Fruit fly (Drosophila melanogaster) whole organism, embryonic: ENCODE measurements around the gene foxo.

Experiments used
- ATbp ChIP-seq: fragments of 200-800 bp; sonication (Bioruptor generic); optimal IDR thresholded peaks from 2 replicates; lab custom pipeline; 2017; ENCODE audit warnings: missing biosample characterization, mild to moderate bottlenecking, missing genetic modification characterization, missing genetic modification reagents
- Abd-B ChIP-seq: fragments of 200-800 bp; sonication (Bioruptor generic); optimal IDR thresholded peaks from 2 replicates; lab custom pipeline; 2018; ENCODE audit warnings: missing biosample characterization, mild to moderate bottlenecking, missing genetic modification characterization, moderate library complexity
- Atf-2 ChIP-seq: fragments of 200-800 bp; sonication (Bioruptor generic); optimal IDR thresholded peaks from 2 replicates; lab custom pipeline; 2016; ENCODE audit warnings: missing biosample characterization, missing genetic modification characterization
- BEAF-32 ChIP-seq: fragments of 200-800 bp; sonication (Bioruptor generic); optimal IDR thresholded peaks from 3 replicates; lab custom pipeline; 2017; ENCODE audit warnings: missing biosample characterization, missing genetic modification characterization, mild to moderate bottlenecking, moderate library complexity, missing genetic modification reagents
- CG10654 ChIP-seq: fragments of 200-800 bp; sonication (Bioruptor generic); optimal IDR thresholded peaks from 2 replicates; lab custom pipeline; 2016; ENCODE audit warnings: missing biosample characterization, missing genetic modification characterization
- CG14667 ChIP-seq: fragments of 200-800 bp; sonication (Bioruptor generic); IDR thresholded peaks from 2 replicates; pipeline ENCODE4 v1.3.6; 2022; ENCODE audit warnings: missing biosample characterization, missing genetic modification characterization
- CG14965 ChIP-seq: fragments of 200-800 bp; sonication (Bioruptor generic); optimal IDR thresholded peaks from 2 replicates; lab custom pipeline; 2016; ENCODE audit warnings: missing biosample characterization, missing genetic modification characterization, borderline replicate concordance
- CG17912 ChIP-seq: fragments of 200-800 bp; sonication (Bioruptor generic); optimal IDR thresholded peaks from 2 replicates; lab custom pipeline; 2018; ENCODE audit warnings: missing biosample characterization, mild to moderate bottlenecking, missing genetic modification characterization
- CG18011 ChIP-seq: fragments of 200-800 bp; sonication (Bioruptor generic); optimal IDR thresholded peaks from 2 replicates; lab custom pipeline; 2017; ENCODE audit warnings: missing biosample characterization, missing genetic modification characterization, mild to moderate bottlenecking, moderate library complexity, missing genotype
- CG2116 ChIP-seq: fragments of 200-800 bp; sonication (Bioruptor generic); optimal IDR thresholded peaks from 3 replicates; lab custom pipeline; 2018; ENCODE audit warnings: missing biosample characterization, mild to moderate bottlenecking, missing genetic modification characterization
- CG2875 ChIP-seq: fragments of 200-800 bp; sonication (Bioruptor generic); optimal IDR thresholded peaks from 2 replicates; lab custom pipeline; 2017; ENCODE audit warnings: missing biosample characterization, mild to moderate bottlenecking, missing genetic modification characterization, missing genetic modification reagents
- CG34376 ChIP-seq: fragments of 200-800 bp; sonication (Bioruptor generic); optimal IDR thresholded peaks from 2 replicates; lab custom pipeline; 2018; ENCODE audit warnings: missing biosample characterization, mild to moderate bottlenecking, missing genetic modification characterization
- CG4282 ChIP-seq: fragments of 200-800 bp; sonication (Bioruptor generic); optimal IDR thresholded peaks from 2 replicates; lab custom pipeline; 2016; ENCODE audit warnings: missing biosample characterization, missing genetic modification characterization
- CG4404 ChIP-seq: fragments of 200-800 bp; sonication (Bioruptor generic); IDR thresholded peaks from 2 replicates; pipeline ENCODE4 v1.3.6; 2022; ENCODE audit warnings: missing biosample characterization, missing genetic modification characterization
- CG5245 ChIP-seq: fragments of 200-800 bp; sonication (Bioruptor generic); optimal IDR thresholded peaks from 3 replicates; lab custom pipeline; 2016; ENCODE audit warnings: missing biosample characterization, missing genetic modification characterization
- CG6272 ChIP-seq: fragments of 200-800 bp; sonication (Bioruptor generic); IDR thresholded peaks from 2 replicates; pipeline ENCODE4 v1.3.6; 2022; ENCODE audit warnings: missing biosample characterization, missing genetic modification characterization
- CG6683 ChIP-seq: fragments of 200-800 bp; sonication (Bioruptor generic); optimal IDR thresholded peaks from 2 replicates; lab custom pipeline; 2017; ENCODE audit warnings: missing biosample characterization, mild to moderate bottlenecking, missing genetic modification characterization, missing genetic modification reagents
- CG7372 ChIP-seq: fragments of 200-800 bp; sonication (Bioruptor generic); IDR thresholded peaks from 2 replicates; pipeline ENCODE4 v1.3.6; 2022; ENCODE audit warnings: missing biosample characterization, missing genetic modification characterization
- CG7786 ChIP-seq: fragments of 200-800 bp; sonication (Bioruptor generic); optimal IDR thresholded peaks from 2 replicates; lab custom pipeline; 2016; ENCODE audit warnings: missing biosample characterization, missing genetic modification characterization
- CG7839 ChIP-seq: fragments of 200-800 bp; sonication (Bioruptor generic); optimal IDR thresholded peaks from 3 replicates; lab custom pipeline; 2018; ENCODE audit warnings: missing biosample characterization, mild to moderate bottlenecking, missing genetic modification characterization, moderate library complexity
- CG8359 ChIP-seq: fragments of 200-800 bp; sonication (Bioruptor generic); optimal IDR thresholded peaks from 2 replicates; lab custom pipeline; 2017; ENCODE audit warnings: missing biosample characterization, mild to moderate bottlenecking, missing genetic modification characterization, borderline replicate concordance
- CHES-1-like ChIP-seq: fragments of 200-800 bp; sonication (Bioruptor generic); optimal IDR thresholded peaks from 2 replicates; lab custom pipeline; 2016; ENCODE audit warnings: missing biosample characterization, missing genetic modification characterization
- CoRest ChIP-seq: fragments of 200-800 bp; sonication (Bioruptor generic); optimal IDR thresholded peaks from 3 replicates; lab custom pipeline; 2018; ENCODE audit warnings: missing biosample characterization, mild to moderate bottlenecking, missing genetic modification characterization, moderate library complexity
- CrebB ChIP-seq: fragments of 200-800 bp; sonication (Bioruptor generic); optimal IDR thresholded peaks from 3 replicates; lab custom pipeline; 2018; ENCODE audit warnings: missing biosample characterization, mild to moderate bottlenecking, missing genetic modification characterization
- Dp ChIP-seq: fragments of 200-800 bp; sonication (Bioruptor generic); optimal IDR thresholded peaks from 2 replicates; lab custom pipeline; 2018; ENCODE audit warnings: missing biosample characterization, mild to moderate bottlenecking, missing genetic modification characterization, moderate library complexity
- Elba2 ChIP-seq: fragments of 200-800 bp; sonication (Bioruptor generic); optimal IDR thresholded peaks from 3 replicates; lab custom pipeline; 2016; ENCODE audit warnings: missing biosample characterization, missing genetic modification characterization
- Fer2 ChIP-seq: fragments of 200-800 bp; sonication (Bioruptor generic); optimal IDR thresholded peaks from 2 replicates; lab custom pipeline; 2018; ENCODE audit warnings: missing biosample characterization, mild to moderate bottlenecking, missing genetic modification characterization, moderate library complexity
- HLH4C ChIP-seq: fragments of 200-800 bp; sonication (Bioruptor generic); IDR thresholded peaks from 3 replicates; pipeline ENCODE4 v1.3.6; 2022; ENCODE audit warnings: missing biosample characterization, missing genetic modification characterization; ENCODE audit not compliant: partially characterized antibody
- HmgZ ChIP-seq: fragments of 200-800 bp; sonication (Bioruptor generic); optimal IDR thresholded peaks from 2 replicates; lab custom pipeline; 2018; ENCODE audit warnings: missing biosample characterization, mild to moderate bottlenecking, missing genetic modification characterization
- Lhr ChIP-seq: fragments of 200-800 bp; sonication (Bioruptor generic); optimal IDR thresholded peaks from 3 replicates; lab custom pipeline; 2017; ENCODE audit warnings: mild to moderate bottlenecking, missing biosample characterization, missing genetic modification reagents, missing genetic modification characterization
- Ptx1 ChIP-seq: fragments of 200-800 bp; sonication (Bioruptor generic); IDR thresholded peaks from 2 replicates; pipeline ENCODE4 v1.3.6; 2022; ENCODE audit warnings: missing biosample characterization, missing genetic modification characterization
- YL-1 ChIP-seq: fragments of 200-800 bp; sonication (Bioruptor generic); optimal IDR thresholded peaks from 3 replicates; lab custom pipeline; 2017; ENCODE audit warnings: missing biosample characterization, mild to moderate bottlenecking, missing genetic modification characterization
- abd-A ChIP-seq: fragments of 200-800 bp; sonication (Bioruptor generic); optimal IDR thresholded peaks from 3 replicates; lab custom pipeline; 2019; ENCODE audit warnings: missing biosample characterization, mild to moderate bottlenecking, missing genetic modification characterization, moderate library complexity
- ase ChIP-seq: fragments of 200-800 bp; sonication (Bioruptor generic); IDR thresholded peaks from 3 replicates; pipeline ENCODE4 v1.3.6; 2022; ENCODE audit warnings: missing biosample characterization, missing genetic modification characterization
- dm ChIP-seq: fragments of 200-800 bp; sonication (Bioruptor generic); optimal IDR thresholded peaks from 3 replicates; lab custom pipeline; 2016; ENCODE audit warnings: missing biosample characterization, missing genetic modification characterization
- dysf ChIP-seq: fragments of 200-800 bp; sonication (Bioruptor generic); IDR thresholded peaks from 3 replicates; pipeline ENCODE4 v1.3.6; 2022; ENCODE audit warnings: missing biosample characterization, missing genetic modification characterization
- fd64A ChIP-seq: fragments of 200-800 bp; sonication (Bioruptor generic); optimal IDR thresholded peaks from 3 replicates; lab custom pipeline; 2018; ENCODE audit warnings: missing biosample characterization, mild to moderate bottlenecking, missing genetic modification characterization
- gce ChIP-seq: fragments of 200-800 bp; sonication (Bioruptor generic); IDR thresholded peaks from 3 replicates; pipeline ENCODE4 v1.3.6; 2022; ENCODE audit warnings: missing biosample characterization, missing genetic modification characterization
- ham ChIP-seq: fragments of 200-800 bp; sonication (Bioruptor generic); IDR thresholded peaks from 2 replicates; pipeline ENCODE4 v1.3.6; 2022; ENCODE audit warnings: missing biosample characterization, missing genetic modification characterization
- hb ChIP-seq: fragments of 200-800 bp; sonication (Bioruptor generic); IDR thresholded peaks from 3 replicates; pipeline ENCODE4 v1.3.6; 2022; ENCODE audit warnings: missing biosample characterization, missing genetic modification characterization; ENCODE audit not compliant: partially characterized antibody
- jigr1 ChIP-seq: fragments of 200-800 bp; sonication (Bioruptor generic); IDR thresholded peaks from 3 replicates; pipeline ENCODE4 v1.3.6; 2022; ENCODE audit warnings: missing biosample characterization, missing genetic modification characterization
- lilli ChIP-seq: fragments of 200-800 bp; sonication (Bioruptor generic); optimal IDR thresholded peaks from 3 replicates; lab custom pipeline; 2016; ENCODE audit warnings: missing biosample characterization, missing genetic modification characterization
- nerfin-2 ChIP-seq: fragments of 200-800 bp; sonication (Bioruptor generic); IDR thresholded peaks from 2 replicates; pipeline ENCODE4 v1.3.6; 2022; ENCODE audit warnings: missing biosample characterization, missing genetic modification characterization; ENCODE audit not compliant: partially characterized antibody
- pnt ChIP-seq: fragments of 200-800 bp; sonication (Bioruptor generic); optimal IDR thresholded peaks from 3 replicates; lab custom pipeline; 2016; ENCODE audit warnings: missing biosample characterization, missing genetic modification characterization
- scrt ChIP-seq: fragments of 200-800 bp; sonication (Bioruptor generic); optimal IDR thresholded peaks from 2 replicates; lab custom pipeline; 2018; ENCODE audit warnings: missing biosample characterization, mild to moderate bottlenecking, missing genetic modification characterization, moderate library complexity
- sens ChIP-seq: fragments of 200-800 bp; sonication (Bioruptor generic); peaks from one replicate; lab custom pipeline; 2016; ENCODE audit warnings: missing biosample characterization, missing genetic modification characterization
- sqz ChIP-seq: fragments of 200-800 bp; sonication (Bioruptor generic); optimal IDR thresholded peaks from 3 replicates; lab custom pipeline; 2018; ENCODE audit warnings: missing biosample characterization, mild to moderate bottlenecking, missing genetic modification characterization
- stc ChIP-seq: fragments of 200-800 bp; sonication (Bioruptor generic); IDR thresholded peaks from 2 replicates; pipeline ENCODE4 v1.3.6; 2022; ENCODE audit warnings: missing biosample characterization, missing genetic modification characterization
- sug ChIP-seq: fragments of 200-800 bp; optimal IDR thresholded peaks from 2 replicates; lab custom pipeline; 2019; ENCODE audit warnings: missing biosample characterization, mild to moderate bottlenecking, missing genetic modification characterization, moderate library complexity
- tin ChIP-seq: fragments of 200-800 bp; sonication (Bioruptor generic); optimal IDR thresholded peaks from 3 replicates; lab custom pipeline; 2016; ENCODE audit warnings: missing biosample characterization, missing genetic modification characterization
- zen2 ChIP-seq: fragments of 200-800 bp; sonication (Bioruptor generic); IDR thresholded peaks from 3 replicates; pipeline ENCODE4 v1.3.6; 2022; ENCODE audit warnings: missing biosample characterization, missing genetic modification characterization; ENCODE audit not compliant: partially characterized antibody

foxo gene

DNA sequence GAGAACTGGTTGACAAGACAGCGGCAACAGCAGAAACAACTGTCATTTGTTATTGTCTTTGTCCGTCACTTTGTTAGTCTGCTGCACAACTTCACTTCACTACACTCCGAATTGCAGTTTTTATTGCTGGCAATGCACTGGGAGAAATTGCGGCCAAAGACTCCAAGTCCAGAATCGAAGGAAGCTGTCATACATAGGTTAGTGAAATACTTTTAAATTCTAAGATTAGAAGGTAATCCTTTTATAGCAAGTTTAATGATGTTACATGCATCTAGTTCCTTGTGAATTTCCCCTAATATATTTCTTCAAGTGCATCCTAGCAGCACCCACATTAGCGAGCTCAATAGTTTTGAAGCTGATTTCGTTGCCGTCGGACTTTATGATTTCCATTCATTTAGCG lies 47.9 kb upstream of the foxo start (continued):
- TF ChIP-seq lilli (GFP tag; lab: Kevin White, UChicago) = peak; percentile 0
- TF ChIP-seq abd-A (tag; lab: Kevin White, UChicago) = no peak
- TF ChIP-seq dm (GFP tag; lab: Kevin White, UChicago) = no peak
- 0 out of 2 replicates have a peak, but pooled peaks have one; percentile 14 for TF ChIP-seq CG4404 (GFP tag; lab: Robert Waterston, UW)
- no peak for TF ChIP-seq pnt (GFP tag; lab: Kevin White, UChicago)
- TF ChIP-seq HLH4C (GFP tag; lab: Robert Waterston, UW) = no peak
- peak; percentile 32 for TF ChIP-seq fd64A (GFP tag; lab: Kevin White, UChicago)
- no peak for TF ChIP-seq sug (tag; lab: Kevin White, UChicago)
- TF ChIP-seq sqz (GFP tag; lab: Kevin White, UChicago) = no peak
- no peak for TF ChIP-seq ham (GFP tag; lab: Robert Waterston, UW)
- peak; percentile 48 for TF ChIP-seq CG8359 (GFP tag; lab: Kevin White, UChicago)
- TF ChIP-seq CG7786 (GFP tag; lab: Kevin White, UChicago) = no peak
- TF ChIP-seq CG7372 (GFP tag; lab: Robert Waterston, UW) = no peak
- TF ChIP-seq nerfin-2 = no peak
- no peak for TF ChIP-seq HmgZ (tag; lab: Kevin White, UChicago)
- TF ChIP-seq CoRest (tag; lab: Kevin White, UChicago) = peak; percentile 32
- TF ChIP-seq dysf (GFP tag; lab: Robert Waterston, UW) = peak; percentile 52; the same call in 2 of the 3 replicates
- TF ChIP-seq Ptx1 = peak; percentile 44; the same call in 1 of the 2 replicates
- TF ChIP-seq CG10654 (GFP tag; lab: Kevin White, UChicago) = peak; percentile 20
- TF ChIP-seq CG18011 = no peak
- peak; percentile 14 for TF ChIP-seq CG2875
- 0 out of 3 replicates have a peak, but pooled peaks have one; percentile 45 for TF ChIP-seq ase
- no peak for TF ChIP-seq CG34376 (GFP tag; lab: Kevin White, UChicago)
- no peak for TF ChIP-seq CHES-1-like (GFP tag; lab: Kevin White, UChicago)
- TF ChIP-seq stc (GFP tag; lab: Robert Waterston, UW) = no peak
- TF ChIP-seq Elba2 (GFP tag; lab: Kevin White, UChicago) = no peak
- TF ChIP-seq Abd-B (GFP tag; lab: Kevin White, UChicago) = peak; percentile 19
- no peak for TF ChIP-seq CG2116 (GFP tag; lab: Kevin White, UChicago)
- TF ChIP-seq CG6683 (GFP tag; lab: Kevin White, UChicago) = no peak
- no peak for TF ChIP-seq scrt (GFP tag; lab: Kevin White, UChicago)
- no peak for TF ChIP-seq jigr1 (GFP tag; lab: Robert Waterston, UW)
- no peak for TF ChIP-seq YL-1
- TF ChIP-seq CG17912 (GFP tag; lab: Kevin White, UChicago) = no peak
- TF ChIP-seq hb (GFP tag; lab: Robert Waterston, UW) = no peak
- peak; percentile 31 for TF ChIP-seq CG7839 (tag; lab: Kevin White, UChicago)
- TF ChIP-seq CrebB = no peak
- TF ChIP-seq CG5245 (GFP tag; lab: Kevin White, UChicago) = peak; percentile 57
- no peak for TF ChIP-seq Lhr
- TF ChIP-seq gce (GFP tag; lab: Robert Waterston, UW) = no peak
- TF ChIP-seq BEAF-32 (GFP tag; lab: Kevin White, UChicago) = no peak
- TF ChIP-seq CG4282 (GFP tag; lab: Kevin White, UChicago) = no peak
- TF ChIP-seq Fer2 (tag; lab: Kevin White, UChicago) = no peak
- TF ChIP-seq tin (GFP tag; lab: Kevin White, UChicago) = peak; percentile 47
- TF ChIP-seq zen2 (GFP tag; lab: Robert Waterston, UW) = no peak
- TF ChIP-seq CG14965 (GFP tag; lab: Kevin White, UChicago) = no peak
- TF ChIP-seq Atf-2 (GFP tag; lab: Kevin White, UChicago) = no peak
- no peak; the same call in 1 of the 2 replicates for TF ChIP-seq CG14667
- TF ChIP-seq sens (GFP tag; lab: Kevin White, UChicago) = peak; percentile 79
- TF ChIP-seq ATbp (GFP tag; lab: Kevin White, UChicago) = peak; percentile 65
- TF ChIP-seq Dp (GFP tag; lab: Kevin White, UChicago) = no peak
- TF ChIP-seq CG6272 (GFP tag; lab: Robert Waterston, UW) = no peak
